Worm (Caenorhabditis elegans): ENCODE data around the gene rcs-1.

- TF ChIP-seq skn-1 (tag; optimal IDR thresholded peaks at IDR 0.05) (no peak), ama-1 (optimal IDR thresholded peaks at IDR 0.05) (no peak), ZK546.5 (tag; optimal IDR thresholded peaks at IDR 0.05) (no peak), lin-39 (tag; optimal IDR thresholded peaks at IDR 0.05) (no peak)
These were observed 48.8 kb upstream of the rcs-1 start for ce11 chrX:8877162-8877561.
